Worm (Caenorhabditis elegans) whole organism, L2 larva: ENCODE measurements around the gene cct-3.

Experiments used
- F13H6.1 ChIP-seq: sonication (generic microtip); optimal IDR thresholded peaks from 2 replicates; lab custom pipeline; 2016; ENCODE audit warnings: missing genetic modification characterization, missing compliant biosample characterization
- egl-27 ChIP-seq: sonication (generic microtip); optimal IDR thresholded peaks from 3 replicates; lab custom pipeline; 2017; ENCODE audit warnings: missing biosample characterization, missing genetic modification reagents, missing genetic modification characterization
- fos-1 ChIP-seq: fragments of 150-350 bp; optimal IDR thresholded peaks from 2 replicates; lab custom pipeline; 2014; ENCODE audit warnings: missing biosample characterization, missing genetic modification characterization
- nhr-6 ChIP-seq: fragments of 150-350 bp; optimal IDR thresholded peaks from 2 replicates; lab custom pipeline; 2014; ENCODE audit warnings: missing biosample characterization, missing genetic modification characterization
- snpc-4 ChIP-seq: fragments of 150-350 bp; optimal IDR thresholded peaks from 2 replicates; lab custom pipeline; 2014; ENCODE audit warnings: missing biosample characterization, missing genetic modification characterization
- unc-39 ChIP-seq: fragments of 150-350 bp; optimal IDR thresholded peaks from 2 replicates; lab custom pipeline; 2014; ENCODE audit warnings: missing biosample characterization, missing genetic modification characterization
- ztf-1 ChIP-seq: fragments of 200-800 bp; sonication (Bioruptor generic); conservative IDR thresholded peaks from 2 replicates; pipeline ENCODE4 v1.3.6; 2022; ENCODE audit warnings: missing genetic modification characterization, missing compliant biosample characterization
- ztf-4 ChIP-seq: fragments of 150-350 bp; optimal IDR thresholded peaks from 2 replicates; lab custom pipeline; 2014; ENCODE audit warnings: missing biosample characterization, missing genetic modification characterization

ce11 chrII:2191383-2191782, 42.0 kb upstream of the cct-3 start:
- TF ChIP-seq ztf-4 (no peak), ztf-1 (GFP tag; lab: Robert Waterston, UW) (no peak), snpc-4 (tag; lab: Kevin White, UChicago) (no peak), nhr-6 (tag; lab: Kevin White, UChicago) (no peak), F13H6.1 (no peak), egl-27 (tag; lab: Kevin White, UChicago) (no peak), unc-39 (tag; lab: Kevin White, UChicago) (no peak), fos-1 (no peak)
